Worm (Caenorhabditis elegans) whole organism, dauer: ENCODE measurements around the gene hot-3.

Experiments
- unc-62 ChIP-seq: sonication (generic microtip); optimal IDR thresholded peaks from 2 replicates; lab custom pipeline; 2017; ENCODE audit warnings: missing biosample characterization, missing genetic modification reagents, missing genetic modification characterization

hot-3 gene

ce11 chrII:13951986-13952385 lies 20.1 kb upstream of the hot-3 start:
- no peak for TF ChIP-seq unc-62

- TF ChIP-seq unc-62, result no peak
These were observed 17.4 kb upstream of the hot-3 start, which contains the start of gene sre-44 for ce11 chrII:13949290-13949689. sre-44 (plus strand) TSS chrII:13949590.

ce11 chrII:13945527-13945926 lies 13.7 kb upstream of the hot-3 start:
- TF ChIP-seq unc-62, result no peak

- TF ChIP-seq unc-62, result no peak
These were observed 7.7 kb upstream of the hot-3 start, which contains the start of gene W07G1.1 for ce11 chrII:13939531-13939930. W07G1.1 (minus strand) TSS chrII:13939631.

ce11 chrII:13938290-13938689 lies 6.4 kb upstream of the hot-3 start:
- TF ChIP-seq unc-62, result no peak

ce11 chrII:13935907-13936306 lies 4.1 kb upstream of the hot-3 start:
- no peak for TF ChIP-seq unc-62

ce11 chrII:13933534-13933933 lies 1.7 kb upstream of the hot-3 start:
- no peak for TF ChIP-seq unc-62

ce11 chrII:13924909-13925308 lies 6.9 kb downstream of the hot-3 start, which contains the start of gene mltn-5:
mltn-5 (plus strand) TSS chrII:13925209.
- no peak for TF ChIP-seq unc-62

ce11 chrII:13919100-13919499 lies 12.7 kb downstream of the hot-3 start:
- TF ChIP-seq unc-62, result no peak

ce11 chrII:13916040-13916439 lies 15.8 kb downstream of the hot-3 start, which contains the start of gene mltn-3:
mltn-3 (plus strand) TSS chrII:13916340.
- no peak for TF ChIP-seq unc-62

- TF ChIP-seq unc-62, result no peak
These were observed 23.3 kb downstream of the hot-3 start, which contains the start of gene citk-1 for ce11 chrII:13908592-13908991. citk-1 (plus strand) TSS chrII:13908914.

ce11 chrII:13907615-13908014 lies 24.2 kb downstream of the hot-3 start:
- no peak for TF ChIP-seq unc-62

- TF ChIP-seq unc-62, result no peak
These were observed 28.4 kb downstream of the hot-3 start for ce11 chrII:13903482-13903881.

ce11 chrII:13902014-13902413 lies 29.8 kb downstream of the hot-3 start, which contains the start of gene W02B8.1:
W02B8.1 (minus strand) TSS chrII:13902114.
- no peak for TF ChIP-seq unc-62

- no peak for TF ChIP-seq unc-62
These were observed 32.1 kb downstream of the hot-3 start for ce11 chrII:13899777-13900176.

- TF ChIP-seq unc-62, result no peak
These were observed 35.5 kb downstream of the hot-3 start for ce11 chrII:13896279-13896774.

ce11 chrII:13888278-13888677 lies 43.6 kb downstream of the hot-3 start, which contains the start of gene mcd-1:
mcd-1 (plus strand) TSS chrII:13888544.
- no peak for TF ChIP-seq unc-62

ce11 chrII:13886431-13886830 lies 45.4 kb downstream of the hot-3 start:
- TF ChIP-seq unc-62, result no peak

- TF ChIP-seq unc-62, result no peak
These were observed 49.4 kb downstream of the hot-3 start, which contains the start of gene hda-10 for ce11 chrII:13882405-13882804. hda-10 (plus strand) TSS chrII:13882705.
